Fruit fly (Drosophila melanogaster) whole organism: ENCODE data around the gene smash.

Experiments
- CG8478 ChIP-seq: fragments of >200 bp; optimal IDR thresholded peaks from 2 replicates; lab custom pipeline; 2018; ENCODE audit warnings: inconsistent platforms
- Dll ChIP-seq: fragments of >200 bp; optimal IDR thresholded peaks from 2 replicates; lab custom pipeline; 2017
- EcR ChIP-seq, 2 experiments: fragments of >200 bp; optimal IDR thresholded peaks; 2 replicates each; lab custom pipeline; 2017; ENCODE audit warnings: missing biosample characterization in 2 of 2, missing genetic modification characterization in 2 of 2, missing genetic modification reagents in 2 of 2
- psq ChIP-seq: fragments of >200 bp; optimal IDR thresholded peaks from 2 replicates; lab custom pipeline; 2017

- TF ChIP-seq CG8478 (no peak), psq (lab: Kevin White, UChicago) (no peak), Dll (lab: Kevin White, UChicago) (no peak), EcR (GFP tag; optimal IDR thresholded peaks at IDR 0.05; lab: Kevin White, UChicago) (no peak)
These were observed 52.7 kb downstream of the smash start for dm6 chr3R:4712063-4712462.
